Worm (Caenorhabditis elegans) whole organism, L4 larva: ENCODE measurements around the gene F45G2.9.
A peak's percentile ranks its signal among the peaks of the same experiment; 100 is the strongest.

Experiments
- F44E2.7 ChIP-seq: fragments of 200-800 bp; sonication (Bioruptor generic); IDR thresholded peaks from 2 replicates; pipeline ENCODE4 v2.1.2; 2022; ENCODE audit warnings: missing genetic modification characterization, missing compliant biosample characterization
- Y5F2A.4 ChIP-seq: fragments of 200-800 bp; sonication (Bioruptor generic); optimal IDR thresholded peaks from 2 replicates; lab custom pipeline; 2018; ENCODE audit warnings: mild to moderate bottlenecking, missing genetic modification characterization, missing compliant biosample characterization
- ZK546.5 ChIP-seq, 2 experiments: sonication (generic microtip); optimal IDR thresholded peaks; 2 replicates each; lab custom pipeline; 2017; ENCODE audit warnings: missing biosample characterization in 2 of 2, missing genetic modification characterization in 2 of 2
- attf-4 ChIP-seq: sonication (generic microtip); optimal IDR thresholded peaks from 3 replicates; lab custom pipeline; 2017; ENCODE audit warnings: missing biosample characterization, missing genetic modification characterization
- ceh-20 ChIP-seq: fragments of 200-800 bp; sonication (Bioruptor generic); IDR thresholded peaks from 2 replicates; pipeline ENCODE4 v1.3.6; 2022; ENCODE audit warnings: missing genetic modification reagents, missing genetic modification characterization, missing compliant biosample characterization
- ceh-28 ChIP-seq: fragments of 150-350 bp; optimal IDR thresholded peaks from 2 replicates; lab custom pipeline; 2014; ENCODE audit warnings: missing biosample characterization, missing genetic modification reagents, missing genetic modification characterization
- ces-1 ChIP-seq: fragments of 150-350 bp; sonication (generic microtip); optimal IDR thresholded peaks from 4 replicates; lab custom pipeline; 2014; ENCODE audit warnings: missing biosample characterization, missing genetic modification reagents, missing genetic modification characterization
- cey-2 ChIP-seq: sonication (generic microtip); optimal IDR thresholded peaks from 3 replicates; lab custom pipeline; 2017; ENCODE audit warnings: missing genetic modification characterization, mild to moderate bottlenecking, missing compliant biosample characterization, antibody characterized with exemption, borderline replicate concordance; ENCODE audit not compliant: insufficient read depth
- daf-12 ChIP-seq: fragments of 150-350 bp; optimal IDR thresholded peaks from 2 replicates; lab custom pipeline; 2014; ENCODE audit warnings: missing biosample characterization, missing genetic modification reagents, missing genetic modification characterization
- daf-16 ChIP-seq, 3 experiments: sonication (generic microtip); optimal IDR thresholded peaks; 2 replicates each; lab custom pipeline; 2016 to 2017; ENCODE audit warnings: missing genetic modification characterization in 3 of 3, missing genetic modification reagents in 3 of 3, mild to moderate bottlenecking in 2 of 3, missing compliant biosample characterization in 2 of 3, missing biosample characterization in 1 of 3, moderate library complexity in 1 of 3
- dmd-9 ChIP-seq: fragments of 200-800 bp; sonication (Bioruptor generic); IDR thresholded peaks from 2 replicates; pipeline ENCODE4 v1.3.6; 2022; ENCODE audit warnings: missing genetic modification reagents, missing genetic modification characterization, missing compliant biosample characterization
- dve-1 ChIP-seq: sonication (generic microtip); optimal IDR thresholded peaks from 2 replicates; lab custom pipeline; 2017; ENCODE audit warnings: antibody characterized with exemption, mild to moderate bottlenecking, missing genetic modification characterization, missing compliant biosample characterization; ENCODE audit not compliant: insufficient read depth
- egl-43 ChIP-seq: fragments of 200-800 bp; sonication (Bioruptor generic); IDR thresholded peaks from 2 replicates; pipeline ENCODE4 v1.3.6; 2022; ENCODE audit warnings: missing genetic modification reagents, missing genetic modification characterization, missing compliant biosample characterization
- hif-1 ChIP-seq, 2 experiments: sonication (generic microtip); optimal IDR thresholded peaks; 2 replicates each; lab custom pipeline; 2016 to 2017; ENCODE audit warnings: missing compliant biosample characterization in 2 of 2, missing genetic modification characterization in 2 of 2, missing genetic modification reagents in 2 of 2, missing genotype in 2 of 2, mild to moderate bottlenecking in 1 of 2
- hlh-11 ChIP-seq: fragments of 200-800 bp; sonication (Bioruptor generic); optimal IDR thresholded peaks from 2 replicates; lab custom pipeline; 2018; ENCODE audit warnings: mild to moderate bottlenecking, missing genetic modification characterization, missing compliant biosample characterization
- hlh-30 ChIP-seq: sonication (generic microtip); optimal IDR thresholded peaks from 2 replicates; lab custom pipeline; 2017; ENCODE audit warnings: antibody characterized with exemption, mild to moderate bottlenecking, missing genetic modification characterization, missing compliant biosample characterization; ENCODE audit not compliant: insufficient read depth
- lin-1 ChIP-seq: fragments of 200-800 bp; sonication (Bioruptor generic); IDR thresholded peaks from 2 replicates; pipeline ENCODE4 v1.3.6; 2022; ENCODE audit warnings: missing genetic modification reagents, missing genetic modification characterization, missing compliant biosample characterization
- lin-39 ChIP-seq: fragments of 150-350 bp; optimal IDR thresholded peaks from 2 replicates; lab custom pipeline; 2014; ENCODE audit warnings: missing biosample characterization, missing genetic modification reagents, missing genetic modification characterization
- lsy-2 ChIP-seq, 2 experiments: fragments of 150-350 bp in 1 of 2; sonication (generic microtip) in 1 of 2; optimal IDR thresholded peaks; 2 replicates each; lab custom pipeline; 2014 to 2017; ENCODE audit warnings: missing biosample characterization in 2 of 2, missing genetic modification characterization in 2 of 2
- madf-5 ChIP-seq, 2 experiments: fragments of 200-800 bp; sonication (Bioruptor generic); IDR thresholded peaks; 2 replicates each; pipeline ENCODE4 v1.3.6; 2022; ENCODE audit warnings: missing compliant biosample characterization in 2 of 2, missing genetic modification characterization in 2 of 2
- mep-1 ChIP-seq: fragments of 150-350 bp; sonication (generic microtip); optimal IDR thresholded peaks from 3 replicates; lab custom pipeline; 2014; ENCODE audit warnings: missing biosample characterization, missing genetic modification characterization
- mxl-2 ChIP-seq: fragments of 200-800 bp; sonication (Bioruptor generic); conservative IDR thresholded peaks from 2 replicates; pipeline ENCODE4 v1.3.6; 2022; ENCODE audit warnings: missing genetic modification reagents, missing genetic modification characterization, missing compliant biosample characterization
- mxl-3 ChIP-seq: fragments of 200-800 bp; sonication (Bioruptor generic); optimal IDR thresholded peaks from 2 replicates; lab custom pipeline; 2018; ENCODE audit warnings: mild to moderate bottlenecking, missing genetic modification characterization, missing compliant biosample characterization
- nhr-10 ChIP-seq: fragments of 150-350 bp; optimal IDR thresholded peaks from 2 replicates; lab custom pipeline; 2014; ENCODE audit warnings: missing biosample characterization, missing genetic modification characterization
- nhr-25 ChIP-seq: sonication (generic microtip); optimal IDR thresholded peaks from 2 replicates; lab custom pipeline; 2017; ENCODE audit warnings: missing genetic modification characterization, mild to moderate bottlenecking, missing compliant biosample characterization, antibody characterized with exemption, moderate library complexity, borderline replicate concordance; ENCODE audit not compliant: insufficient read depth
- nhr-28 ChIP-seq: fragments of 150-350 bp; optimal IDR thresholded peaks from 2 replicates; lab custom pipeline; 2014; ENCODE audit warnings: missing biosample characterization, missing genetic modification characterization
- nhr-42 ChIP-seq: fragments of 200-800 bp; sonication (Bioruptor generic); IDR thresholded peaks from 2 replicates; pipeline ENCODE4 v1.3.6; 2022; ENCODE audit warnings: missing genetic modification characterization, missing compliant biosample characterization
- nhr-6 ChIP-seq: fragments of 150-350 bp; optimal IDR thresholded peaks from 2 replicates; lab custom pipeline; 2014; ENCODE audit warnings: missing biosample characterization, missing genetic modification characterization
- pha-4 ChIP-seq, 2 experiments: fragments of 150-350 bp in 1 of 2; fragments of 200-800 bp in 1 of 2; sonication (Bioruptor generic) in 1 of 2; IDR thresholded peaks in 1 of 2; optimal IDR thresholded peaks in 1 of 2; 2 replicates each; pipeline versions ENCODE4 v1.3.6 to Lab custom; 2014 to 2022; ENCODE audit warnings: missing genetic modification characterization in 2 of 2, missing genetic modification reagents in 2 of 2, missing biosample characterization in 1 of 2, missing compliant biosample characterization in 1 of 2
- php-3 ChIP-seq: fragments of 200-800 bp; sonication (Bioruptor generic); IDR thresholded peaks from 2 replicates; pipeline ENCODE4 v1.3.6; 2022; ENCODE audit warnings: missing genetic modification reagents, missing genetic modification characterization, missing compliant biosample characterization
- pqm-1 ChIP-seq: sonication (generic microtip); optimal IDR thresholded peaks from 2 replicates; lab custom pipeline; 2017; ENCODE audit warnings: missing biosample characterization, missing genetic modification characterization
- rbr-2 ChIP-seq: sonication (generic microtip); optimal IDR thresholded peaks from 2 replicates; lab custom pipeline; 2016; ENCODE audit warnings: missing genotype, missing genetic modification characterization, missing compliant biosample characterization
- sdz-12 ChIP-seq: fragments of 200-800 bp; sonication (Bioruptor generic); optimal IDR thresholded peaks from 2 replicates; lab custom pipeline; 2018; ENCODE audit warnings: mild to moderate bottlenecking, missing genetic modification characterization, missing compliant biosample characterization
- set-16 ChIP-seq: fragments of 200-800 bp; sonication (Bioruptor generic); IDR thresholded peaks from 2 replicates; pipeline ENCODE4 v1.3.6; 2022; ENCODE audit warnings: missing genetic modification reagents, missing genetic modification characterization, missing compliant biosample characterization
- snpc-1.2 ChIP-seq: fragments of 200-800 bp; sonication (Bioruptor generic); IDR thresholded peaks from 2 replicates; pipeline ENCODE4 v1.3.6; 2022; ENCODE audit warnings: missing genetic modification reagents, missing genetic modification characterization, missing compliant biosample characterization
- snpc-4 ChIP-seq: fragments of 150-350 bp; optimal IDR thresholded peaks from 2 replicates; lab custom pipeline; 2014; ENCODE audit warnings: missing biosample characterization, missing genetic modification characterization
- spr-1 ChIP-seq: sonication (generic microtip); optimal IDR thresholded peaks from 2 replicates; lab custom pipeline; 2016; ENCODE audit warnings: mild to moderate bottlenecking, missing genetic modification characterization, missing compliant biosample characterization
- spr-3 ChIP-seq: fragments of 200-800 bp; sonication (Bioruptor generic); optimal IDR thresholded peaks from 2 replicates; lab custom pipeline; 2018; ENCODE audit warnings: mild to moderate bottlenecking, missing genetic modification characterization, missing compliant biosample characterization
- tag-97 ChIP-seq: fragments of 200-800 bp; sonication (Bioruptor generic); IDR thresholded peaks from 2 replicates; pipeline ENCODE4 v1.3.6; 2022; ENCODE audit warnings: missing genetic modification characterization, missing compliant biosample characterization
- unc-130 ChIP-seq: sonication (generic microtip); optimal IDR thresholded peaks from 2 replicates; lab custom pipeline; 2016; ENCODE audit warnings: missing genetic modification reagents, missing genetic modification characterization, missing compliant biosample characterization
- unc-39 ChIP-seq: sonication (generic microtip); optimal IDR thresholded peaks from 2 replicates; lab custom pipeline; 2017; ENCODE audit warnings: missing biosample characterization, missing genetic modification characterization
- zag-1 ChIP-seq: fragments of 150-350 bp; optimal IDR thresholded peaks from 2 replicates; lab custom pipeline; 2014; ENCODE audit warnings: missing biosample characterization, missing genetic modification characterization
- zfp-2 ChIP-seq: sonication (generic microtip); optimal IDR thresholded peaks from 2 replicates; lab custom pipeline; 2016; ENCODE audit warnings: mild to moderate bottlenecking, missing genetic modification characterization, missing compliant biosample characterization
- zfp-3 ChIP-seq: fragments of 200-800 bp; sonication (Bioruptor generic); conservative IDR thresholded peaks from 2 replicates; pipeline ENCODE4 v1.3.6; 2022; ENCODE audit warnings: missing genetic modification reagents, missing genetic modification characterization, missing compliant biosample characterization
- zip-2 ChIP-seq: fragments of 150-350 bp; optimal IDR thresholded peaks from 2 replicates; lab custom pipeline; 2014; ENCODE audit warnings: missing biosample characterization, missing genetic modification characterization
- ztf-11 ChIP-seq: fragments of 150-350 bp; optimal IDR thresholded peaks from 2 replicates; lab custom pipeline; 2014; ENCODE audit warnings: missing biosample characterization, missing genetic modification characterization
- ztf-7 ChIP-seq: fragments of 150-350 bp; optimal IDR thresholded peaks from 2 replicates; lab custom pipeline; 2014; ENCODE audit warnings: missing biosample characterization, missing genetic modification characterization

The F45G2.9 gene

ce11 chrIII:13464493-13465362 lies 28.0 kb upstream of the F45G2.9 start, which contains the start of gene kel-3 (continued):
- TF ChIP-seq zfp-2 (tag; lab: Kevin White, UChicago): peak; percentile 30
- peak; percentile 44 for TF ChIP-seq rbr-2 (tag; lab: Kevin White, UChicago)
- TF ChIP-seq hlh-30 (tag; lab: Kevin White, UChicago): peak; percentile 76
- TF ChIP-seq nhr-42 (GFP tag; lab: Robert Waterston, UW): peak; percentile 86
- TF ChIP-seq nhr-10 (tag; lab: Kevin White, UChicago): peak; percentile 69
- TF ChIP-seq dve-1 (tag; lab: Kevin White, UChicago): peak; percentile 98
- peak; percentile 58 for TF ChIP-seq zip-2 (tag; lab: Kevin White, UChicago)
- peak; percentile 96 for TF ChIP-seq zfp-3 (GFP tag; lab: Robert Waterston, UW)
- peak; percentile 98 for TF ChIP-seq hlh-11 (tag; lab: Kevin White, UChicago)
- no peak for TF ChIP-seq mxl-3
- peak; percentile 34 for TF ChIP-seq attf-4 (tag; lab: Kevin White, UChicago)
- TF ChIP-seq sdz-12 (GFP tag; lab: Kevin White, UChicago): peak; percentile 97
- no peak for TF ChIP-seq F44E2.7 (GFP tag; lab: Robert Waterston, UW)
- TF ChIP-seq nhr-6 (tag; lab: Kevin White, UChicago): peak; percentile 85
- peak; percentile 78 for TF ChIP-seq Y5F2A.4
- no peak for TF ChIP-seq tag-97 (GFP tag; lab: Robert Waterston, UW)
- peak; percentile 58 for TF ChIP-seq spr-1
- peak; percentile 93 for TF ChIP-seq pqm-1
- peak; percentile 89 for TF ChIP-seq unc-130 (GFP tag; lab: Kevin White, UChicago)
- peak in 1 of 2 experiments; percentile 47 for TF ChIP-seq hif-1 (tag; optimal IDR thresholded peaks at IDR 0.05; lab: Kevin White, UChicago)
- peak; percentile 74 for TF ChIP-seq spr-3 (GFP tag; lab: Kevin White, UChicago)
- TF ChIP-seq cey-2 (tag; lab: Kevin White, UChicago): peak; percentile 63
- peak; percentile 88 for TF ChIP-seq mep-1 (tag; lab: Kevin White, UChicago)
- TF ChIP-seq lsy-2 (tag; optimal IDR thresholded peaks at IDR 0.05; lab: Kevin White, UChicago): peak; percentile 63 to 86
- TF ChIP-seq ZK546.5 (tag; optimal IDR thresholded peaks at IDR 0.05; lab: Kevin White, UChicago): peak in 1 of 2 experiments; percentile 63
- TF ChIP-seq mxl-2 (GFP tag; lab: Robert Waterston, UW): no peak
- TF ChIP-seq lin-39 (tag; lab: Kevin White, UChicago): peak; percentile 58
- peak; percentile 81 for TF ChIP-seq lin-1
- TF ChIP-seq unc-39 (tag; lab: Kevin White, UChicago): no peak
- TF ChIP-seq snpc-4 (tag; lab: Kevin White, UChicago): no peak
- peak; percentile 89 for TF ChIP-seq php-3
- TF ChIP-seq snpc-1.2: peak; percentile 72
- no peak for TF ChIP-seq ceh-28
- TF ChIP-seq ces-1 (GFP tag; lab: Kevin White, UChicago): no peak
- TF ChIP-seq egl-43 (GFP tag; lab: Robert Waterston, UW): peak; percentile 70
- TF ChIP-seq dmd-9 (GFP tag; lab: Robert Waterston, UW): peak; percentile 67
- TF ChIP-seq pha-4 (GFP tag; IDR thresholded peaks at IDR 0.05; lab: Robert Waterston, UW): peak; percentile 77; the same call in 1 of the 2 replicates
- TF ChIP-seq pha-4 (tag; optimal IDR thresholded peaks at IDR 0.05; lab: Kevin White, UChicago): peak; percentile 18
- TF ChIP-seq daf-16 (GFP tag; optimal IDR thresholded peaks at IDR 0.05; lab: Kevin White, UChicago): peak; percentile 50 to 61
- peak; percentile 79 for TF ChIP-seq daf-16 (tag; optimal IDR thresholded peaks at IDR 0.05; lab: Kevin White, UChicago)
- no peak for TF ChIP-seq zag-1 (tag; lab: Kevin White, UChicago)
- TF ChIP-seq set-16 (GFP tag; lab: Robert Waterston, UW): no peak
- peak; percentile 91 for TF ChIP-seq nhr-28 (tag; lab: Kevin White, UChicago)
- no peak for TF ChIP-seq ztf-11
- no peak for TF ChIP-seq ztf-7 (tag; lab: Kevin White, UChicago)
- peak in 1 of 2 experiments; percentile 81; a peak in 2 of 4 replicates for TF ChIP-seq madf-5 (GFP tag; IDR thresholded peaks at IDR 0.05; lab: Robert Waterston, UW)
- TF ChIP-seq ceh-20 (GFP tag; lab: Robert Waterston, UW): peak; percentile 19
- TF ChIP-seq daf-12: no peak
- no peak for TF ChIP-seq nhr-25 (tag; lab: Kevin White, UChicago)
